Fruit fly (Drosophila melanogaster): ENCODE data around the gene CG32318.

DNA sequence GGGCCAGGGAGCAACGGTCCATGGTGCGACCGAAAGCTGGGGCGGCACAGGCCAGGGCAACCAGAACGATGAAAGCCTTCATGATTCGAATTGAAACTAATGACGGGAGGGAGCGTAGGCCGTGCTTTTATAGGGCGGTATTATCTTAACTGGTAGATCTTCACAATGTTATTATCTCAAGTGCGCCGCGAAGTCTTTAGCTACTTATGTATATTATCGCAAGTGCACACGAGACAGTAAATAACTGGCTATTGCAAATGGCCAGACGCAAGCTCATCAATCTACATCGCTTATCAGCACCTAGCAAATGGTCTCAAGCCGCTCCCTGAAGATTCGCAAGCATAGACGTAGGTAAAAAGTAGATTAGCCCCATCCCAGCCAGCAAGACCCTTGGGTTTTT is 35.6 kb downstream of the CG32318 start, which contains the start of gene LysD:
- TF ChIP-seq CG10348 (GFP tag; IDR thresholded peaks at IDR 0.05) = no peak
- TF ChIP-seq Snoo (tag; optimal IDR thresholded peaks at IDR 0.05) = no peak
- TF ChIP-seq CG8301 (tag; optimal IDR thresholded peaks at IDR 0.05) = no peak
- TF ChIP-seq CG12605 (GFP tag; IDR thresholded peaks at IDR 0.05) = no peak
- no peak for TF ChIP-seq CG15710 (tag; optimal IDR thresholded peaks at IDR 0.05)
- TF ChIP-seq D1 (tag; optimal IDR thresholded peaks at IDR 0.05) = no peak
- no peak for TF ChIP-seq CG17806 (tag; optimal IDR thresholded peaks at IDR 0.05)
